Fruit fly (Drosophila melanogaster) whole organism, embryonic: ENCODE measurements around the gene CG33060.

Experiments
- Adf1 ChIP-seq: fragments of 200-800 bp; sonication (Bioruptor generic); IDR thresholded peaks from 2 replicates; pipeline ENCODE4 v1.3.6; 2022; ENCODE audit warnings: missing biosample characterization, missing genetic modification characterization
- Bgb ChIP-seq: fragments of 200-800 bp; sonication (Bioruptor generic); IDR thresholded peaks from 2 replicates; pipeline ENCODE4 v1.3.6; 2022; ENCODE audit warnings: missing biosample characterization, missing genetic modification characterization; ENCODE audit not compliant: partially characterized antibody
- CG10209 ChIP-seq: fragments of 200-800 bp; sonication (Bioruptor generic); optimal IDR thresholded peaks from 3 replicates; lab custom pipeline; 2017; ENCODE audit warnings: missing biosample characterization, mild to moderate bottlenecking, missing genetic modification characterization, missing genetic modification reagents
- CG10366 ChIP-seq: fragments of 200-800 bp; sonication (Bioruptor generic); IDR thresholded peaks from 2 replicates; pipeline ENCODE4 v1.3.6; 2022; ENCODE audit warnings: missing biosample characterization, missing genetic modification characterization
- CG10462 ChIP-seq: fragments of 200-800 bp; sonication (Bioruptor generic); optimal IDR thresholded peaks from 2 replicates; lab custom pipeline; 2016; ENCODE audit warnings: missing biosample characterization, missing genetic modification characterization
- CG10565 ChIP-seq: fragments of 200-800 bp; sonication (Bioruptor generic); optimal IDR thresholded peaks from 3 replicates; lab custom pipeline; 2016; ENCODE audit warnings: missing biosample characterization, mild to moderate bottlenecking, missing genetic modification characterization
- CG11093 ChIP-seq: fragments of 200-800 bp; sonication (Bioruptor generic); IDR thresholded peaks from 3 replicates; pipeline ENCODE4 v1.3.6; 2022; ENCODE audit warnings: missing biosample characterization, missing genetic modification characterization
- CG15269 ChIP-seq: fragments of 200-800 bp; sonication (Bioruptor generic); optimal IDR thresholded peaks from 2 replicates; lab custom pipeline; 2018; ENCODE audit warnings: missing biosample characterization, mild to moderate bottlenecking, missing genetic modification characterization, moderate library complexity
- CG16863 ChIP-seq: fragments of 200-800 bp; sonication (Bioruptor generic); optimal IDR thresholded peaks from 3 replicates; lab custom pipeline; 2016; ENCODE audit warnings: missing biosample characterization, missing genetic modification characterization
- CG31365 ChIP-seq: fragments of 200-800 bp; sonication (Bioruptor generic); optimal IDR thresholded peaks from 2 replicates; lab custom pipeline; 2018; ENCODE audit warnings: missing biosample characterization, mild to moderate bottlenecking, missing genetic modification characterization
- CG31441 ChIP-seq: fragments of 200-800 bp; sonication (Bioruptor generic); IDR thresholded peaks from 2 replicates; pipeline ENCODE4 v1.3.6; 2022; ENCODE audit warnings: missing biosample characterization, missing genetic modification characterization
- CG3281 ChIP-seq: fragments of 200-800 bp; sonication (Bioruptor generic); optimal IDR thresholded peaks from 3 replicates; lab custom pipeline; 2017; ENCODE audit warnings: missing biosample characterization, mild to moderate bottlenecking, missing genetic modification characterization
- CG34376 ChIP-seq: fragments of 200-800 bp; sonication (Bioruptor generic); optimal IDR thresholded peaks from 2 replicates; lab custom pipeline; 2018; ENCODE audit warnings: missing biosample characterization, mild to moderate bottlenecking, missing genetic modification characterization
- CG6791 ChIP-seq: fragments of 200-800 bp; sonication (Bioruptor generic); IDR thresholded peaks from 3 replicates; pipeline ENCODE4 v1.3.6; 2022; ENCODE audit warnings: missing biosample characterization, missing genetic modification characterization; ENCODE audit not compliant: partially characterized antibody
- CG7357 ChIP-seq: fragments of 200-800 bp; sonication (Bioruptor generic); IDR thresholded peaks from 3 replicates; pipeline ENCODE4 v1.3.6; 2022; ENCODE audit warnings: missing biosample characterization, missing genetic modification characterization
- CG9876 ChIP-seq: fragments of 200-800 bp; sonication (Bioruptor generic); optimal IDR thresholded peaks from 2 replicates; lab custom pipeline; 2016; ENCODE audit warnings: missing biosample characterization, missing genetic modification characterization
- Dll ChIP-seq: fragments of 200-800 bp; sonication (Bioruptor generic); IDR thresholded peaks from 4 replicates; pipeline ENCODE4 v1.3.6; 2022; ENCODE audit warnings: missing biosample characterization, missing genetic modification characterization; ENCODE audit not compliant: partially characterized antibody
- Dp ChIP-seq: fragments of 200-800 bp; sonication (Bioruptor generic); optimal IDR thresholded peaks from 2 replicates; lab custom pipeline; 2018; ENCODE audit warnings: missing biosample characterization, mild to moderate bottlenecking, missing genetic modification characterization, moderate library complexity
- Elba2 ChIP-seq: fragments of 200-800 bp; sonication (Bioruptor generic); optimal IDR thresholded peaks from 3 replicates; lab custom pipeline; 2016; ENCODE audit warnings: missing biosample characterization, missing genetic modification characterization
- Ets65A ChIP-seq: fragments of 200-800 bp; sonication (Bioruptor generic); peaks from one replicate; lab custom pipeline; 2016; ENCODE audit warnings: missing biosample characterization, missing genetic modification characterization
- Fer3 ChIP-seq: fragments of 200-800 bp; sonication (Bioruptor generic); optimal IDR thresholded peaks from 2 replicates; lab custom pipeline; 2018; ENCODE audit warnings: missing biosample characterization, mild to moderate bottlenecking, missing genetic modification characterization, moderate library complexity
- Gsc ChIP-seq: fragments of 200-800 bp; sonication (Bioruptor generic); IDR thresholded peaks from 2 replicates; pipeline ENCODE4 v1.3.6; 2022; ENCODE audit warnings: missing biosample characterization, missing genetic modification characterization
- Hmr ChIP-seq: fragments of 200-800 bp; sonication (Bioruptor generic); optimal IDR thresholded peaks from 3 replicates; lab custom pipeline; 2017; ENCODE audit warnings: mild to moderate bottlenecking, missing biosample characterization, missing genetic modification reagents, missing genetic modification characterization
- NC2α ChIP-seq: fragments of 200-800 bp; sonication (Bioruptor generic); optimal IDR thresholded peaks from 2 replicates; lab custom pipeline; 2016; ENCODE audit warnings: missing biosample characterization, missing genetic modification characterization
- NFAT ChIP-seq: fragments of 200-800 bp; sonication (Bioruptor generic); IDR thresholded peaks from 2 replicates; pipeline ENCODE4 v1.3.6; 2022; ENCODE audit warnings: missing biosample characterization, missing genetic modification characterization
- Sox100B ChIP-seq: fragments of 200-800 bp; sonication (Bioruptor generic); optimal IDR thresholded peaks from 3 replicates; lab custom pipeline; 2018; ENCODE audit warnings: missing biosample characterization, mild to moderate bottlenecking, missing genetic modification characterization
- TFAM ChIP-seq: fragments of 200-800 bp; sonication (Bioruptor generic); optimal IDR thresholded peaks from 2 replicates; lab custom pipeline; 2017; ENCODE audit warnings: missing biosample characterization, missing genetic modification characterization, inconsistent platforms
- Tbp ChIP-seq: fragments of >200 bp; optimal IDR thresholded peaks from 2 replicates; lab custom pipeline; 2018; ENCODE audit warnings: missing biosample characterization, missing genetic modification characterization
- abd-A ChIP-seq: fragments of 200-800 bp; sonication (Bioruptor generic); optimal IDR thresholded peaks from 3 replicates; lab custom pipeline; 2019; ENCODE audit warnings: missing biosample characterization, mild to moderate bottlenecking, missing genetic modification characterization, moderate library complexity
- ap ChIP-seq: fragments of 200-800 bp; sonication (Bioruptor generic); IDR thresholded peaks from 2 replicates; pipeline ENCODE4 v1.3.6; 2022; ENCODE audit warnings: missing biosample characterization, missing genetic modification characterization
- bbx ChIP-seq: fragments of 200-800 bp; sonication (Bioruptor generic); IDR thresholded peaks from 2 replicates; pipeline ENCODE4 v1.3.6; 2022; ENCODE audit warnings: missing biosample characterization, missing genetic modification characterization; ENCODE audit not compliant: partially characterized antibody
- br ChIP-seq: fragments of >200 bp; optimal IDR thresholded peaks from 2 replicates; lab custom pipeline; 2017
- cato ChIP-seq: fragments of 200-800 bp; sonication (Bioruptor generic); optimal IDR thresholded peaks from 2 replicates; lab custom pipeline; 2016; ENCODE audit warnings: missing biosample characterization, missing genetic modification characterization, borderline replicate concordance
- caup ChIP-seq: fragments of 200-800 bp; sonication (Bioruptor generic); optimal IDR thresholded peaks from 3 replicates; lab custom pipeline; 2017; ENCODE audit warnings: missing biosample characterization, mild to moderate bottlenecking, missing genetic modification characterization, moderate library complexity; ENCODE audit not compliant: severe bottlenecking
- dati ChIP-seq: fragments of 200-800 bp; sonication (Bioruptor generic); IDR thresholded peaks from 2 replicates; pipeline ENCODE4 v1.3.6; 2022; ENCODE audit warnings: missing biosample characterization, missing genetic modification characterization
- en ChIP-seq: fragments of 200-800 bp; sonication (Bioruptor generic); optimal IDR thresholded peaks from 2 replicates; lab custom pipeline; 2016; ENCODE audit warnings: missing biosample characterization, missing genetic modification characterization
- fd3F ChIP-seq: fragments of 200-800 bp; sonication (Bioruptor generic); optimal IDR thresholded peaks from 2 replicates; lab custom pipeline; 2018; ENCODE audit warnings: missing biosample characterization, mild to moderate bottlenecking, missing genetic modification characterization, moderate library complexity
- gce ChIP-seq: fragments of 200-800 bp; sonication (Bioruptor generic); IDR thresholded peaks from 3 replicates; pipeline ENCODE4 v1.3.6; 2022; ENCODE audit warnings: missing biosample characterization, missing genetic modification characterization
- inv ChIP-seq: fragments of 200-800 bp; sonication (Bioruptor generic); IDR thresholded peaks from 2 replicates; pipeline ENCODE4 v1.3.6; 2022; ENCODE audit warnings: missing biosample characterization, missing genetic modification characterization; ENCODE audit not compliant: partially characterized antibody
- nerfin-2 ChIP-seq: fragments of 200-800 bp; sonication (Bioruptor generic); IDR thresholded peaks from 2 replicates; pipeline ENCODE4 v1.3.6; 2022; ENCODE audit warnings: missing biosample characterization, missing genetic modification characterization; ENCODE audit not compliant: partially characterized antibody
- pros ChIP-seq: fragments of 200-800 bp; sonication (Bioruptor generic); optimal IDR thresholded peaks from 3 replicates; lab custom pipeline; 2019; ENCODE audit warnings: missing biosample characterization, mild to moderate bottlenecking, missing genetic modification characterization, moderate library complexity
- rib ChIP-seq: fragments of 200-800 bp; sonication (Bioruptor generic); IDR thresholded peaks from 2 replicates; pipeline ENCODE4 v1.3.6; 2022; ENCODE audit warnings: missing biosample characterization, missing genetic modification characterization
- row ChIP-seq: fragments of 200-800 bp; sonication (Bioruptor generic); IDR thresholded peaks from 3 replicates; pipeline ENCODE4 v1.3.6; 2022; ENCODE audit warnings: missing biosample characterization, missing genetic modification characterization
- sens ChIP-seq: fragments of 200-800 bp; sonication (Bioruptor generic); peaks from one replicate; lab custom pipeline; 2016; ENCODE audit warnings: missing biosample characterization, missing genetic modification characterization
- sna ChIP-seq: fragments of 200-800 bp; sonication (Bioruptor generic); IDR thresholded peaks from 2 replicates; pipeline ENCODE4 v1.3.6; 2022; ENCODE audit warnings: missing biosample characterization, missing genetic modification characterization; ENCODE audit not compliant: partially characterized antibody
- toy ChIP-seq: fragments of 200-800 bp; sonication (Bioruptor generic); IDR thresholded peaks from 2 replicates; pipeline ENCODE4 v1.3.6; 2022; ENCODE audit warnings: missing biosample characterization, missing genetic modification characterization
- twi ChIP-seq: fragments of 200-800 bp; optimal IDR thresholded peaks from 2 replicates; lab custom pipeline; 2019; ENCODE audit warnings: missing biosample characterization, mild to moderate bottlenecking, missing genetic modification characterization, moderate library complexity
- vnd ChIP-seq: fragments of 200-800 bp; sonication (Bioruptor generic); IDR thresholded peaks from 3 replicates; pipeline ENCODE4 v1.3.6; 2022; ENCODE audit warnings: missing biosample characterization, missing genetic modification characterization; ENCODE audit not compliant: partially characterized antibody
- vvl ChIP-seq: fragments of 200-800 bp; sonication (Bioruptor generic); IDR thresholded peaks from 2 replicates; pipeline ENCODE4 v1.3.6; 2022; ENCODE audit warnings: missing biosample characterization, missing genetic modification characterization
- zfh2 ChIP-seq: fragments of 200-800 bp; sonication (Bioruptor generic); optimal IDR thresholded peaks from 2 replicates; lab custom pipeline; 2016; ENCODE audit warnings: missing biosample characterization, missing genetic modification characterization

Gene CG33060

dm6 chr3L:16328207-16328891 lies 2.5 kb upstream of the CG33060 start, which contains the start of gene CG13058 (continued):
- TF ChIP-seq Sox100B (peak; percentile 53), Adf1 (GFP tag; lab: Robert Waterston, UW) (peak; percentile 46), CG10565 (no peak), ap (peak; percentile 59), zfh2 (GFP tag; lab: Kevin White, UChicago) (peak; percentile 42), caup (GFP tag; lab: Kevin White, UChicago) (peak; percentile 62), Gsc (GFP tag; lab: Robert Waterston, UW) (no peak), Fer3 (peak; percentile 59), bbx (GFP tag; lab: Robert Waterston, UW) (no peak), NFAT (GFP tag; lab: Robert Waterston, UW) (no peak), vvl (GFP tag; lab: Robert Waterston, UW) (no peak), dati (GFP tag; lab: Robert Waterston, UW) (no peak), CG3281 (GFP tag; lab: Kevin White, UChicago) (peak; percentile 43), Bgb (GFP tag; lab: Robert Waterston, UW) (no peak), CG15269 (tag; lab: Kevin White, UChicago) (peak; percentile 86), NC2α (GFP tag; lab: Kevin White, UChicago) (no peak), Dll (GFP tag; lab: Robert Waterston, UW) (no peak), CG10209 (GFP tag; lab: Kevin White, UChicago) (peak; percentile 55), row (GFP tag; lab: Robert Waterston, UW) (peak; percentile 83), CG31365 (no peak), toy (GFP tag; lab: Robert Waterston, UW) (no peak), sna (GFP tag; lab: Robert Waterston, UW) (no peak), gce (GFP tag; lab: Robert Waterston, UW) (no peak), vnd (GFP tag; lab: Robert Waterston, UW) (no peak), abd-A (tag; lab: Kevin White, UChicago) (no peak), CG9876 (GFP tag; lab: Kevin White, UChicago) (no peak), rib (no peak), pros (GFP tag; lab: Kevin White, UChicago) (no peak), CG10462 (GFP tag; lab: Kevin White, UChicago) (no peak), Hmr (GFP tag; lab: Kevin White, UChicago) (peak; percentile 61), inv (GFP tag; lab: Robert Waterston, UW) (no peak), twi (no peak), Dp (no peak), en (GFP tag; lab: Kevin White, UChicago) (no peak), cato (no peak), CG6791 (no peak), TFAM (GFP tag; lab: Kevin White, UChicago) (no peak), CG7357 (0 out of 3 replicates have a peak, but pooled peaks have one; percentile 41), nerfin-2 (GFP tag; lab: Robert Waterston, UW) (no peak), CG16863 (GFP tag; lab: Kevin White, UChicago) (peak; percentile 70), sens (GFP tag; lab: Kevin White, UChicago) (peak; percentile 40), CG11093 (no peak), CG31441 (GFP tag; lab: Robert Waterston, UW) (0 out of 2 replicates have a peak, but pooled peaks have one; percentile 42), CG10366 (GFP tag; lab: Robert Waterston, UW) (peak; percentile 87), CG34376 (GFP tag; lab: Kevin White, UChicago) (peak; percentile 3), fd3F (GFP tag; lab: Kevin White, UChicago) (peak; percentile 72), Ets65A (GFP tag; lab: Kevin White, UChicago) (peak; percentile 45), Tbp (GFP tag; lab: Kevin White, UChicago) (no peak), Elba2 (GFP tag; lab: Kevin White, UChicago) (no peak), br (lab: Kevin White, UChicago) (no peak)
